Fruit fly (Drosophila melanogaster) whole organism, embryonic: ENCODE data around the gene Rbp4.

ENCODE experiments used
- CG1024 ChIP-seq: fragments of 200-800 bp; sonication (Bioruptor generic); IDR thresholded peaks from 2 replicates; pipeline ENCODE4 v1.3.6; 2022; ENCODE audit warnings: missing biosample characterization, missing genetic modification characterization
- CG10543 ChIP-seq: fragments of 200-800 bp; sonication (Bioruptor generic); optimal IDR thresholded peaks from 3 replicates; lab custom pipeline; 2017; ENCODE audit warnings: missing biosample characterization, mild to moderate bottlenecking, missing genetic modification characterization, moderate library complexity
- CG10979 ChIP-seq: fragments of 200-800 bp; sonication (Bioruptor generic); optimal IDR thresholded peaks from 2 replicates; lab custom pipeline; 2018; ENCODE audit warnings: missing biosample characterization, mild to moderate bottlenecking, missing genetic modification characterization, moderate library complexity
- CG11247 ChIP-seq: fragments of 200-800 bp; sonication (Bioruptor generic); IDR thresholded peaks from 2 replicates; pipeline ENCODE4 v1.3.6; 2022; ENCODE audit warnings: missing biosample characterization, missing genetic modification characterization
- CG13424 ChIP-seq: fragments of 200-800 bp; sonication (Bioruptor generic); optimal IDR thresholded peaks from 2 replicates; lab custom pipeline; 2019; ENCODE audit warnings: missing biosample characterization, mild to moderate bottlenecking, missing genetic modification characterization, moderate library complexity
- CG14441 ChIP-seq: fragments of 200-800 bp; sonication (Bioruptor generic); IDR thresholded peaks from 2 replicates; pipeline ENCODE4 v1.3.6; 2022; ENCODE audit warnings: missing biosample characterization, missing genetic modification characterization
- CG1529 ChIP-seq: fragments of 200-800 bp; sonication (Bioruptor generic); optimal IDR thresholded peaks from 3 replicates; lab custom pipeline; 2018; ENCODE audit warnings: missing biosample characterization, missing genetic modification characterization
- CG15696 ChIP-seq: fragments of 200-800 bp; sonication (Bioruptor generic); optimal IDR thresholded peaks from 2 replicates; lab custom pipeline; 2019; ENCODE audit warnings: missing biosample characterization, mild to moderate bottlenecking, missing genetic modification characterization, moderate library complexity
- CG1603 ChIP-seq: fragments of 200-800 bp; sonication (Bioruptor generic); optimal IDR thresholded peaks from 2 replicates; lab custom pipeline; 2019; ENCODE audit warnings: missing biosample characterization, mild to moderate bottlenecking, missing genetic modification characterization, moderate library complexity
- CG18476 ChIP-seq: fragments of 200-800 bp; sonication (Bioruptor generic); optimal IDR thresholded peaks from 2 replicates; lab custom pipeline; 2016; ENCODE audit warnings: missing biosample characterization, mild to moderate bottlenecking, missing genetic modification characterization
- CG2116 ChIP-seq: fragments of 200-800 bp; sonication (Bioruptor generic); optimal IDR thresholded peaks from 3 replicates; lab custom pipeline; 2018; ENCODE audit warnings: missing biosample characterization, mild to moderate bottlenecking, missing genetic modification characterization
- CG3163 ChIP-seq: fragments of 200-800 bp; sonication (Bioruptor generic); optimal IDR thresholded peaks from 3 replicates; lab custom pipeline; 2016; ENCODE audit warnings: missing biosample characterization, missing genetic modification characterization
- CG32767 ChIP-seq: fragments of 200-800 bp; sonication (Bioruptor generic); IDR thresholded peaks from 2 replicates; pipeline ENCODE4 v1.3.6; 2022; ENCODE audit warnings: missing biosample characterization, missing genetic modification characterization
- CG32772 ChIP-seq: fragments of 200-800 bp; sonication (Bioruptor generic); IDR thresholded peaks from 2 replicates; pipeline ENCODE4 v1.3.6; 2022; ENCODE audit warnings: missing biosample characterization, missing genetic modification characterization
- CG4617 ChIP-seq: fragments of 200-800 bp; sonication (Bioruptor generic); optimal IDR thresholded peaks from 3 replicates; lab custom pipeline; 2016; ENCODE audit warnings: missing biosample characterization, missing genetic modification characterization, borderline replicate concordance
- CG5245 ChIP-seq: fragments of 200-800 bp; sonication (Bioruptor generic); optimal IDR thresholded peaks from 3 replicates; lab custom pipeline; 2016; ENCODE audit warnings: missing biosample characterization, missing genetic modification characterization
- CG6175 ChIP-seq: fragments of 200-800 bp; sonication (Bioruptor generic); IDR thresholded peaks from 3 replicates; pipeline ENCODE4 v1.3.6; 2022; ENCODE audit warnings: missing biosample characterization, missing genetic modification characterization
- CG7556 ChIP-seq: fragments of 200-800 bp; sonication (Bioruptor generic); optimal IDR thresholded peaks from 2 replicates; lab custom pipeline; 2017; ENCODE audit warnings: missing biosample characterization, mild to moderate bottlenecking, missing genetic modification characterization
- CG7963 ChIP-seq: fragments of 200-800 bp; sonication (Bioruptor generic); IDR thresholded peaks from 3 replicates; pipeline ENCODE4 v1.3.6; 2022; ENCODE audit warnings: missing biosample characterization, missing genetic modification characterization; ENCODE audit not compliant: partially characterized antibody
- CG8478 ChIP-seq: fragments of >200 bp; optimal IDR thresholded peaks from 2 replicates; lab custom pipeline; 2018
- CG8944 ChIP-seq: fragments of 200-800 bp; sonication (Bioruptor generic); optimal IDR thresholded peaks from 3 replicates; lab custom pipeline; 2016; ENCODE audit warnings: missing biosample characterization, missing genetic modification characterization
- Camta ChIP-seq: fragments of 200-800 bp; sonication (Bioruptor generic); optimal IDR thresholded peaks from 2 replicates; lab custom pipeline; 2016; ENCODE audit warnings: missing biosample characterization, missing genetic modification characterization
- Dad ChIP-seq: fragments of 200-800 bp; sonication (Bioruptor generic); optimal IDR thresholded peaks from 3 replicates; lab custom pipeline; 2016; ENCODE audit warnings: missing biosample characterization, missing genetic modification characterization
- Fer2 ChIP-seq: fragments of 200-800 bp; sonication (Bioruptor generic); optimal IDR thresholded peaks from 2 replicates; lab custom pipeline; 2018; ENCODE audit warnings: missing biosample characterization, mild to moderate bottlenecking, missing genetic modification characterization, moderate library complexity
- HLHmδ ChIP-seq: fragments of 200-800 bp; sonication (Bioruptor generic); optimal IDR thresholded peaks from 2 replicates; lab custom pipeline; 2018; ENCODE audit warnings: missing biosample characterization, mild to moderate bottlenecking, missing genetic modification characterization, moderate library complexity
- Nf-YC ChIP-seq: fragments of 200-800 bp; optimal IDR thresholded peaks from 3 replicates; lab custom pipeline; 2019; ENCODE audit warnings: missing biosample characterization, mild to moderate bottlenecking, missing genetic modification characterization, moderate library complexity
- Opbp ChIP-seq: fragments of 200-800 bp; sonication (Bioruptor generic); IDR thresholded peaks from 3 replicates; pipeline ENCODE4 v1.3.6; 2022; ENCODE audit warnings: missing biosample characterization, missing genetic modification characterization; ENCODE audit not compliant: partially characterized antibody
- Spps ChIP-seq: fragments of 200-800 bp; sonication (Bioruptor generic); optimal IDR thresholded peaks from 2 replicates; lab custom pipeline; 2018; ENCODE audit warnings: missing biosample characterization, mild to moderate bottlenecking, missing genetic modification characterization
- cas ChIP-seq: fragments of 200-800 bp; sonication (Bioruptor generic); IDR thresholded peaks from 2 replicates; pipeline ENCODE4 v1.3.6; 2022; ENCODE audit warnings: missing biosample characterization, missing genetic modification characterization
- caup ChIP-seq: fragments of 200-800 bp; sonication (Bioruptor generic); optimal IDR thresholded peaks from 3 replicates; lab custom pipeline; 2017; ENCODE audit warnings: missing biosample characterization, mild to moderate bottlenecking, missing genetic modification characterization, moderate library complexity; ENCODE audit not compliant: severe bottlenecking
- eve ChIP-seq, 2 experiments: fragments of >200 bp; optimal IDR thresholded peaks; 2 replicates each; lab custom pipeline; 2017; ENCODE audit warnings: missing biosample characterization in 2 of 2, missing genetic modification characterization in 2 of 2
- fu2 ChIP-seq: fragments of 200-800 bp; sonication (Bioruptor generic); optimal IDR thresholded peaks from 2 replicates; lab custom pipeline; 2016; ENCODE audit warnings: missing biosample characterization, missing genetic modification characterization
- gem ChIP-seq: fragments of 200-800 bp; sonication (Bioruptor generic); optimal IDR thresholded peaks from 2 replicates; lab custom pipeline; 2019; ENCODE audit warnings: missing biosample characterization, mild to moderate bottlenecking, missing genetic modification characterization, moderate library complexity
- gt ChIP-seq: fragments of 200-800 bp; sonication (Bioruptor generic); IDR thresholded peaks from 2 replicates; pipeline ENCODE4 v1.3.6; 2022; ENCODE audit warnings: missing biosample characterization, missing genetic modification characterization
- hth ChIP-seq: fragments of >200 bp; optimal IDR thresholded peaks from 2 replicates; lab custom pipeline; 2017; ENCODE audit warnings: inconsistent platforms
- knrl ChIP-seq: fragments of 200-800 bp; sonication (Bioruptor generic); IDR thresholded peaks from 3 replicates; pipeline ENCODE4 v1.3.6; 2022; ENCODE audit warnings: missing biosample characterization, missing genetic modification characterization; ENCODE audit not compliant: partially characterized antibody
- lilli ChIP-seq: fragments of 200-800 bp; sonication (Bioruptor generic); optimal IDR thresholded peaks from 3 replicates; lab custom pipeline; 2016; ENCODE audit warnings: missing biosample characterization, missing genetic modification characterization
- lmd ChIP-seq: fragments of 200-800 bp; sonication (Bioruptor generic); IDR thresholded peaks from 2 replicates; pipeline ENCODE4 v1.3.6; 2022; ENCODE audit warnings: missing biosample characterization, missing genetic modification characterization
- lov ChIP-seq, 2 experiments: fragments of 200-800 bp in 1 of 2; fragments of >200 bp in 1 of 2; sonication (Bioruptor generic) in 1 of 2; IDR thresholded peaks in 1 of 2; optimal IDR thresholded peaks in 1 of 2; 2 replicates in 1 of 2; 3 replicates in 1 of 2; pipeline versions ENCODE4 v1.3.6 to Lab custom; 2017 to 2022; ENCODE audit warnings: missing biosample characterization in 1 of 2, missing genetic modification characterization in 1 of 2
- nerfin-2 ChIP-seq: fragments of 200-800 bp; sonication (Bioruptor generic); IDR thresholded peaks from 2 replicates; pipeline ENCODE4 v1.3.6; 2022; ENCODE audit warnings: missing biosample characterization, missing genetic modification characterization; ENCODE audit not compliant: partially characterized antibody
- pnt ChIP-seq: fragments of 200-800 bp; sonication (Bioruptor generic); optimal IDR thresholded peaks from 3 replicates; lab custom pipeline; 2016; ENCODE audit warnings: missing biosample characterization, missing genetic modification characterization
- pros ChIP-seq: fragments of 200-800 bp; sonication (Bioruptor generic); optimal IDR thresholded peaks from 3 replicates; lab custom pipeline; 2019; ENCODE audit warnings: missing biosample characterization, mild to moderate bottlenecking, missing genetic modification characterization, moderate library complexity
- pzg ChIP-seq: fragments of 200-800 bp; sonication (Bioruptor generic); optimal IDR thresholded peaks from 3 replicates; lab custom pipeline; 2018; ENCODE audit warnings: missing biosample characterization, mild to moderate bottlenecking, missing genetic modification characterization, moderate library complexity
- salm ChIP-seq: fragments of 200-800 bp; sonication (Bioruptor generic); optimal IDR thresholded peaks from 2 replicates; lab custom pipeline; 2018; ENCODE audit warnings: missing biosample characterization, mild to moderate bottlenecking, missing genetic modification characterization
- shn ChIP-seq: fragments of 200-800 bp; sonication (Bioruptor generic); optimal IDR thresholded peaks from 3 replicates; lab custom pipeline; 2016; ENCODE audit warnings: missing biosample characterization, missing genetic modification characterization
- sr ChIP-seq: fragments of 200-800 bp; sonication (Bioruptor generic); IDR thresholded peaks from 3 replicates; pipeline ENCODE4 v1.3.6; 2022; ENCODE audit warnings: missing biosample characterization, missing genetic modification characterization
- ttk ChIP-seq: fragments of 200-800 bp; sonication (Bioruptor generic); IDR thresholded peaks from 2 replicates; pipeline ENCODE4 v2.1.2; 2022; ENCODE audit warnings: missing biosample characterization, missing genetic modification characterization
- unpg ChIP-seq: fragments of 200-800 bp; sonication (Bioruptor generic); optimal IDR thresholded peaks from 3 replicates; lab custom pipeline; 2018; ENCODE audit warnings: missing biosample characterization, mild to moderate bottlenecking, missing genetic modification characterization, moderate library complexity
- usp ChIP-seq: fragments of >200 bp; optimal IDR thresholded peaks from 2 replicates; lab custom pipeline; 2017; ENCODE audit warnings: missing biosample characterization, missing genetic modification characterization

Gene Rbp4

DNA sequence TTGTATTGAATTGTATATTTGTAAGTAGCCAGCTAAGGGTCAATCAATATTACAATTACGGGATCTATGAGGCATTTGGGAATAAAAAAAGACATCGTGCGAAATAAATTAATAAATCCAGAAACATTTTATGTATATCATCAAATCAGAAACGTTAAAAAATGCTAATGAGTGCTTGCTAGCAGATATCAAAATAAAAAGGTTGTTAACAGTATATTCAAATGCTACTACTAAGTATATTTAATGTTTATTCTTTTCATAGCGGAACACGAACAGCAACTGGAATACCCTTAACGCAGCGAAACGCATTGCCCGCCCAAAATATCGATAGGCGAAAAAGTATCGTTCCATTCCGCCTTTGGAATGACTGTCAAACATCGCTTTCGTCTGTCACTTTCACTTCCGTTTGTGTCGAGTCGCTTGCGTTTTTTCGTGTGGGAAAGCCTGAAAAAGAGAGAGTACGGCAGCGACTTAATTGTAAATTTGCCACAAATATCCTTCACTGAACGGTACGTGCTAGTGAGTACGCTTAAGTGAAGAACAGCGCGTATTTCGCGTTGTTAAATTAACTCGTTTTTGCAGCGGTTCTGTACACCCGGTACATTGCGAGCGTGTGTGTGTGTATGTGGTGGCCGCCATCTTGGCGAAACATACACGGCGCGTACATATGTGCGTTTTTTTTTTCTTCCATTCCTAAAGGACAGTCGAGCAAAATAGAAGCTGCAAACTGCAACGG is 4.9 kb upstream of the Rbp4 start, which contains the start of gene B52 (continued):
- TF ChIP-seq CG14441 (peak; percentile 47; the same call in 1 of the 2 replicates), pros (no peak), HLHmδ (peak; percentile 90), CG7556 (GFP tag; lab: Kevin White, UChicago) (no peak), CG13424 (tag; lab: Kevin White, UChicago) (peak; percentile 17), CG11247 (peak; percentile 63), fu2 (GFP tag; lab: Kevin White, UChicago) (peak; percentile 17), CG6175 (GFP tag; lab: Robert Waterston, UW) (0 out of 3 replicates have a peak, but pooled peaks have one; percentile 37), caup (GFP tag; lab: Kevin White, UChicago) (peak; percentile 88), CG2116 (GFP tag; lab: Kevin White, UChicago) (peak; percentile 52), salm (tag; lab: Kevin White, UChicago) (peak; percentile 11), CG15696 (peak; percentile 10), CG8478 (lab: Kevin White, UChicago) (no peak), CG8944 (no peak), Dad (peak; percentile 61), gem (tag; lab: Kevin White, UChicago) (peak; percentile 41), cas (GFP tag; lab: Robert Waterston, UW) (no peak), CG7963 (GFP tag; lab: Robert Waterston, UW) (0 out of 3 replicates have a peak, but pooled peaks have one; percentile 28), CG10543 (GFP tag; lab: Kevin White, UChicago) (peak; percentile 68), lilli (no peak), nerfin-2 (GFP tag; lab: Robert Waterston, UW) (no peak), CG1603 (peak; percentile 83), knrl (peak; percentile 59), lov (optimal IDR thresholded peaks at IDR 0.05; lab: Kevin White, UChicago) (no peak), lov (GFP tag; IDR thresholded peaks at IDR 0.05; lab: Robert Waterston, UW) (peak; percentile 69; the same call in 1 of the 3 replicates), pzg (peak; percentile 57), pnt (GFP tag; lab: Kevin White, UChicago) (peak; percentile 34), lmd (peak; percentile 47), sr (GFP tag; lab: Robert Waterston, UW) (peak; percentile 34; the same call in 1 of the 3 replicates), ttk (GFP tag; lab: Robert Waterston, UW) (peak; percentile 62; the same call in 1 of the 2 replicates), Opbp (GFP tag; lab: Robert Waterston, UW) (peak; percentile 54), CG5245 (GFP tag; lab: Kevin White, UChicago) (peak; percentile 15), CG32772 (GFP tag; lab: Robert Waterston, UW) (peak; percentile 32; the same call in 1 of the 2 replicates), CG3163 (GFP tag; lab: Kevin White, UChicago) (peak; percentile 20), CG1024 (GFP tag; lab: Robert Waterston, UW) (peak; percentile 80), unpg (GFP tag; lab: Kevin White, UChicago) (peak; percentile 63), Nf-YC (tag; lab: Kevin White, UChicago) (no peak), CG10979 (peak; percentile 32), usp (GFP tag; lab: Kevin White, UChicago) (no peak), CG18476 (GFP tag; lab: Kevin White, UChicago) (no peak), CG1529 (GFP tag; lab: Kevin White, UChicago) (peak; percentile 42), Spps (tag; lab: Kevin White, UChicago) (peak; percentile 42), hth (lab: Kevin White, UChicago) (no peak), gt (no peak), Fer2 (tag; lab: Kevin White, UChicago) (peak; percentile 17), Camta (GFP tag; lab: Kevin White, UChicago) (peak; percentile 37), CG4617 (GFP tag; lab: Kevin White, UChicago) (peak; percentile 9), shn (peak; percentile 56), eve (GFP tag; optimal IDR thresholded peaks at IDR 0.05; lab: Kevin White, UChicago) (no peak), CG32767 (GFP tag; lab: Robert Waterston, UW) (peak; percentile 94)
